Worm (Caenorhabditis elegans): ENCODE results near the gene dhs-25.

The dhs-25 gene

ce11 chrX:1504529-1505080, 18.3 kb downstream of the dhs-25 start (continued):
- TF ChIP-seq dmd-6 (GFP tag; IDR thresholded peaks at IDR 0.05) (peak; percentile 89), nhr-48 (tag; optimal IDR thresholded peaks at IDR 0.05) (peak; percentile 76), nhr-25 (tag; optimal IDR thresholded peaks at IDR 0.05; ENCODE audit: borderline replicate concordance, insufficient read depth) (peak; percentile 45), lin-1 (GFP tag; IDR thresholded peaks at IDR 0.05) (peak; percentile 57; the same call in 1 of the 2 replicates), ZK546.5 (tag; optimal IDR thresholded peaks at IDR 0.05) (no peak), aha-1 (tag) (peak; percentile 100), ztf-11 (tag; optimal IDR thresholded peaks at IDR 0.05) (no peak), nhr-10 (tag; optimal IDR thresholded peaks at IDR 0.05) (peak; percentile 82), set-16 (GFP tag; IDR thresholded peaks at IDR 0.05) (peak; percentile 59; the same call in 1 of the 2 replicates), pha-4 (GFP tag; IDR thresholded peaks at IDR 0.05) (peak; percentile 59; the same call in 1 of the 2 replicates), pha-4 (tag; optimal IDR thresholded peaks at IDR 0.05) (no peak), unc-130 (GFP tag; optimal IDR thresholded peaks at IDR 0.05) (no peak), mdt-29 (GFP tag; IDR thresholded peaks at IDR 0.05) (peak; percentile 98), Y5F2A.4 (GFP tag; optimal IDR thresholded peaks at IDR 0.05) (no peak), ctbp-1 (GFP tag; IDR thresholded peaks at IDR 0.05) (no peak), egl-43 (GFP tag; IDR thresholded peaks at IDR 0.05) (no peak), pqm-1 (tag; optimal IDR thresholded peaks at IDR 0.05) (no peak), hlh-30 (tag; optimal IDR thresholded peaks at IDR 0.05; ENCODE audit: insufficient read depth) (peak; percentile 99), lin-29 (GFP tag; IDR thresholded peaks at IDR 0.05) (0 out of 2 replicates have a peak, but pooled peaks have one; percentile 8), unc-62 (GFP tag; optimal IDR thresholded peaks at IDR 0.05 in 1 of 2) (peak in 1 of 2 experiments; percentile 100), unc-62 (tag; optimal IDR thresholded peaks at IDR 0.05) (no peak), nhr-76 (tag; optimal IDR thresholded peaks at IDR 0.05) (no peak), nhr-102 (tag; optimal IDR thresholded peaks at IDR 0.05) (peak; percentile 84), ces-1 (GFP tag; optimal IDR thresholded peaks at IDR 0.05) (no peak), T20F7.1 (GFP tag; optimal IDR thresholded peaks at IDR 0.05) (no peak), mdl-1 (tag; optimal IDR thresholded peaks at IDR 0.05) (peak; percentile 82 to 84), lin-38 (GFP tag; IDR thresholded peaks at IDR 0.05) (no peak), gei-8 (GFP tag; optimal IDR thresholded peaks at IDR 0.05) (peak; percentile 60), Y75B8A.6 (GFP tag; IDR thresholded peaks at IDR 0.05) (peak; percentile 54; the same call in 1 of the 2 replicates), rbr-2 (tag; optimal IDR thresholded peaks at IDR 0.05) (no peak), lir-3 (tag; optimal IDR thresholded peaks at IDR 0.05) (no peak), F49E8.2 (tag; optimal IDR thresholded peaks at IDR 0.05; ENCODE audit: borderline replicate concordance) (no peak), snpc-4 (tag; optimal IDR thresholded peaks at IDR 0.05) (no peak), nhr-28 (tag; optimal IDR thresholded peaks at IDR 0.05) (peak; percentile 97), madf-9 (GFP tag; conservative IDR thresholded peaks at IDR 0.05) (0 out of 2 replicates have a peak, but pooled peaks have one; percentile 12), spr-1 (tag; optimal IDR thresholded peaks at IDR 0.05) (no peak), nhr-111 (GFP tag; optimal IDR thresholded peaks at IDR 0.05) (no peak), spr-3 (GFP tag; optimal IDR thresholded peaks at IDR 0.05) (peak; percentile 19), attf-4 (tag; optimal IDR thresholded peaks at IDR 0.05) (no peak), saeg-2 (GFP tag; IDR thresholded peaks at IDR 0.05) (peak; percentile 41), hmg-1.1 (GFP tag; IDR thresholded peaks at IDR 0.05) (no peak), T26A8.4 (GFP tag; IDR thresholded peaks at IDR 0.05) (0 out of 2 replicates have a peak, but pooled peaks have one; percentile 56), aly-2 (tag; optimal IDR thresholded peaks at IDR 0.05) (no peak), Y48G9A.11 (GFP tag; IDR thresholded peaks at IDR 0.05) (no peak), nhr-6 (tag; optimal IDR thresholded peaks at IDR 0.05) (peak; percentile 68), nhr-237 (tag; optimal IDR thresholded peaks at IDR 0.05) (no peak), daf-12 (tag; optimal IDR thresholded peaks at IDR 0.05) (no peak), skn-1 (tag; optimal IDR thresholded peaks at IDR 0.05) (no peak), fos-1 (tag; optimal IDR thresholded peaks at IDR 0.05) (peak; percentile 53), daf-19 (GFP tag; conservative IDR thresholded peaks at IDR 0.05) (no peak), cey-2 (tag; optimal IDR thresholded peaks at IDR 0.05; ENCODE audit: borderline replicate concordance, insufficient read depth) (peak; percentile 47)
